Worm (Caenorhabditis elegans) whole organism, L4/young adult: ENCODE results near the gene ttr-3.

Experiments used
- W03F9.2 ChIP-seq: fragments of 150-350 bp; optimal IDR thresholded peaks from 2 replicates; lab custom pipeline; 2014; ENCODE audit warnings: missing biosample characterization, missing genetic modification characterization
- dao-5 ChIP-seq: sonication (generic microtip); optimal IDR thresholded peaks from 2 replicates; lab custom pipeline; 2016; ENCODE audit warnings: missing genotype, missing genetic modification characterization, moderate library complexity, missing compliant biosample characterization
- him-1 ChIP-seq: sonication (generic microtip); optimal IDR thresholded peaks from 2 replicates; lab custom pipeline; 2016; ENCODE audit warnings: missing genotype, missing genetic modification reagents, missing genetic modification characterization, missing compliant biosample characterization

Gene ttr-3

ce11 chrIII:9932091-9932490 lies 5.5 kb upstream of the ttr-3 start, which contains the start of gene dec-7:
TSS of gene dec-7 (plus strand) at chrIII:9932398.
- TF ChIP-seq him-1 (tag; lab: Kevin White, UChicago) = no peak
- TF ChIP-seq W03F9.2 = no peak
- no peak for TF ChIP-seq dao-5

- no peak for TF ChIP-seq him-1 (tag; lab: Kevin White, UChicago)
- no peak for TF ChIP-seq dao-5
- no peak for TF ChIP-seq W03F9.2
These were observed 3.9 kb upstream of the ttr-3 start for ce11 chrIII:9930406-9930805.

ce11 chrIII:9929525-9929924 lies 3.0 kb upstream of the ttr-3 start:
- TF ChIP-seq him-1 (tag; lab: Kevin White, UChicago) = no peak
- no peak for TF ChIP-seq W03F9.2
- no peak for TF ChIP-seq dao-5

- no peak for TF ChIP-seq W03F9.2
- TF ChIP-seq dao-5 = no peak
- no peak for TF ChIP-seq him-1 (tag; lab: Kevin White, UChicago)
These were observed 2.2 kb upstream of the ttr-3 start, which contains the start of gene ttr-1 for ce11 chrIII:9928777-9929176. TSS of gene ttr-1 (plus strand) at chrIII:9929077.

ce11 chrIII:9927378-9927777 lies 828 bp upstream of the ttr-3 start, which contains the start of gene ttr-2:
TSS of gene ttr-2 (plus strand) at chrIII:9927769.
- TF ChIP-seq him-1 (tag; lab: Kevin White, UChicago) (no peak), W03F9.2 (no peak), dao-5 (no peak)

- no peak for TF ChIP-seq him-1 (tag; lab: Kevin White, UChicago)
- TF ChIP-seq W03F9.2 = no peak
- TF ChIP-seq dao-5 = no peak
These were observed 3.7 kb downstream of the ttr-3 start, which contains the start of gene cbp-2 for ce11 chrIII:9922874-9923273. TSS of gene cbp-2 (plus strand) at chrIII:9923174.

ce11 chrIII:9922310-9922709 lies 4.2 kb downstream of the ttr-3 start:
- no peak for TF ChIP-seq dao-5
- no peak for TF ChIP-seq W03F9.2
- TF ChIP-seq him-1 (tag; lab: Kevin White, UChicago) = no peak

ce11 chrIII:9920764-9921163 lies 5.8 kb downstream of the ttr-3 start, which contains the start of gene F40F12.3:
TSS of gene F40F12.3 (minus strand) at chrIII:9920864.
- TF ChIP-seq W03F9.2 (no peak), him-1 (tag; lab: Kevin White, UChicago) (no peak), dao-5 (no peak)

ce11 chrIII:9913722-9914121 lies 12.8 kb downstream of the ttr-3 start, which contains the start of gene cbp-3:
TSS of gene cbp-3 (plus strand) at chrIII:9913993.
- TF ChIP-seq dao-5 (no peak), W03F9.2 (no peak), him-1 (tag; lab: Kevin White, UChicago) (no peak)

ce11 chrIII:9912998-9913397 lies 13.6 kb downstream of the ttr-3 start:
- no peak for TF ChIP-seq him-1 (tag; lab: Kevin White, UChicago)
- TF ChIP-seq dao-5 = no peak
- no peak for TF ChIP-seq W03F9.2

ce11 chrIII:9912501-9912900 lies 14.0 kb downstream of the ttr-3 start:
- TF ChIP-seq W03F9.2 = no peak
- TF ChIP-seq him-1 (tag; lab: Kevin White, UChicago) = no peak
- TF ChIP-seq dao-5 = no peak

- TF ChIP-seq W03F9.2 = peak; percentile 17
- TF ChIP-seq him-1 (tag; lab: Kevin White, UChicago) = no peak
- TF ChIP-seq dao-5 = no peak
These were observed 15.7 kb downstream of the ttr-3 start, which contains the start of the genes cyld-1 and F40F12.9 for ce11 chrIII:9910608-9911479. TSS of gene cyld-1 (minus strand) at chrIII:9910658. TSS of gene F40F12.9 (plus strand) at chrIII:9911328.

ce11 chrIII:9908769-9909168 lies 17.8 kb downstream of the ttr-3 start:
- TF ChIP-seq dao-5 (no peak), W03F9.2 (no peak), him-1 (tag; lab: Kevin White, UChicago) (no peak)

ce11 chrIII:9907574-9907973 lies 19.0 kb downstream of the ttr-3 start:
- TF ChIP-seq W03F9.2 (no peak), him-1 (tag; lab: Kevin White, UChicago) (no peak), dao-5 (no peak)

ce11 chrIII:9905307-9905706 lies 21.2 kb downstream of the ttr-3 start:
- TF ChIP-seq him-1 (tag; lab: Kevin White, UChicago) (peak; percentile 37), W03F9.2 (no peak), dao-5 (no peak)
